Fruit fly (Drosophila melanogaster) whole organism, prepupa: ENCODE results near the gene CG42494.

Experiments used
- CG32006 ChIP-seq: fragments of 200-800 bp; sonication (Bioruptor generic); optimal IDR thresholded peaks from 3 replicates; lab custom pipeline; 2017; ENCODE audit warnings: missing biosample characterization, mild to moderate bottlenecking, missing genetic modification characterization
- CG6854 ChIP-seq: fragments of 200-800 bp; sonication (Bioruptor generic); optimal IDR thresholded peaks from 2 replicates; lab custom pipeline; 2017; ENCODE audit warnings: missing biosample characterization, mild to moderate bottlenecking, missing genetic modification characterization
- Lpt ChIP-seq: fragments of 200-800 bp; sonication (Bioruptor generic); optimal IDR thresholded peaks from 3 replicates; lab custom pipeline; 2016; ENCODE audit warnings: missing biosample characterization, missing genetic modification characterization
- Sox102F ChIP-seq: fragments of 200-800 bp; sonication (Bioruptor generic); optimal IDR thresholded peaks from 2 replicates; lab custom pipeline; 2016; ENCODE audit warnings: missing biosample characterization, mild to moderate bottlenecking, missing genetic modification characterization
- dac ChIP-seq: fragments of 200-800 bp; sonication (Bioruptor generic); optimal IDR thresholded peaks from 2 replicates; lab custom pipeline; 2017; ENCODE audit warnings: missing biosample characterization, mild to moderate bottlenecking, missing genetic modification characterization
- svp ChIP-seq: fragments of 200-800 bp; sonication (Bioruptor generic); peaks from one replicate; lab custom pipeline; 2016; ENCODE audit warnings: missing biosample characterization, missing genetic modification characterization

DNA sequence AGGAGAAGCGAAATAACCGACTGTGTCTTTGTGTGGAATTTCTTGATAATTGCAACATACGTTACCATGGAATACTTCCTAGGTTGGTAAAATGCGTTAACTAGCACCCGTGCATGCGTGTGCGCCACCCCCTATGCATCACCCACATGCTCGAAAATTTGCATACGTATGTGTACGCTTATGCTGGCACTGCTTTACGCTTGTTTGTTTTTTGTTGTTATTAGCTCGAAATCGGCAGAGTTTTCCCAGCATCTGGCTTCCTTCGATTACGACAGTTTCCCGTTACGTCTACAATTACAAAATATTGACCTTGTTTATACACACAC is 42.2 kb downstream of the CG42494 start:
- TF ChIP-seq Sox102F (GFP tag; lab: Kevin White, UChicago) (no peak), CG32006 (GFP tag; lab: Kevin White, UChicago) (no peak), dac (GFP tag; lab: Kevin White, UChicago) (no peak), CG6854 (GFP tag; lab: Kevin White, UChicago) (no peak), Lpt (GFP tag; lab: Kevin White, UChicago) (no peak), svp (GFP tag; lab: Kevin White, UChicago) (no peak)
